Worm (Caenorhabditis elegans): Measurements from ENCODE around the gene R11A8.1.
A peak's percentile ranks its signal among the peaks of the same experiment; 100 is the strongest.

The R11A8.1 gene

ce11 chrIV:10345990-10346389 is 11.0 kb downstream of the R11A8.1 start:
- TF ChIP-seq K12H6.12 (tag; optimal IDR thresholded peaks at IDR 0.05): peak; percentile 43
- TF ChIP-seq ceh-91 (GFP tag; IDR thresholded peaks at IDR 0.05): no peak
- no peak for TF ChIP-seq snpc-1.1 (tag; optimal IDR thresholded peaks at IDR 0.05; ENCODE audit: insufficient read depth)
- TF ChIP-seq aptf-3 (GFP tag; IDR thresholded peaks at IDR 0.05): no peak
- TF ChIP-seq lin-40 (tag; optimal IDR thresholded peaks at IDR 0.05): peak; percentile 5
- peak; percentile 56; the same call in 1 of the 2 replicates for TF ChIP-seq hmg-1.2 (GFP tag; IDR thresholded peaks at IDR 0.05)

- no peak for TF ChIP-seq let-607 (tag; optimal IDR thresholded peaks at IDR 0.05)
- TF ChIP-seq bed-2 (GFP tag; IDR thresholded peaks at IDR 0.05): no peak
- no peak for TF ChIP-seq attf-3 (GFP tag; conservative IDR thresholded peaks at IDR 0.05)
- no peak for TF ChIP-seq F37B4.10 (GFP tag; IDR thresholded peaks at IDR 0.05)
- TF ChIP-seq hlh-26 (GFP tag; conservative IDR thresholded peaks at IDR 0.05): no peak
- no peak for TF ChIP-seq snpc-4 (GFP tag; optimal IDR thresholded peaks at IDR 0.05)
- no peak for TF ChIP-seq snpc-4 (tag; optimal IDR thresholded peaks at IDR 0.05)
- no peak for TF ChIP-seq ztf-28 (GFP tag; IDR thresholded peaks at IDR 0.05)
- no peak for TF ChIP-seq ztf-3 (GFP tag; optimal IDR thresholded peaks at IDR 0.05)
- TF ChIP-seq madf-6 (GFP tag; IDR thresholded peaks at IDR 0.05): no peak
- TF ChIP-seq rpc-1 (optimal IDR thresholded peaks at IDR 0.05): no peak
- no peak for TF ChIP-seq rpc-1 (tag; optimal IDR thresholded peaks at IDR 0.05)
- no peak for TF ChIP-seq attf-6 (GFP tag; IDR thresholded peaks at IDR 0.05)
- TF ChIP-seq snpc-1.1 (tag; optimal IDR thresholded peaks at IDR 0.05; ENCODE audit: insufficient read depth): no peak
- TF ChIP-seq Y67H2A.10 (GFP tag; conservative IDR thresholded peaks at IDR 0.05): no peak
- TF ChIP-seq unc-62 (GFP tag; optimal IDR thresholded peaks at IDR 0.05): no peak
- no peak for TF ChIP-seq ekl-4 (GFP tag; IDR thresholded peaks at IDR 0.05)
- TF ChIP-seq Y95B8A.8 (GFP tag; IDR thresholded peaks at IDR 0.05): no peak
- TF ChIP-seq T26A5.8 (tag; optimal IDR thresholded peaks at IDR 0.05): no peak
- TF ChIP-seq cebp-1 (GFP tag; IDR thresholded peaks at IDR 0.05): no peak
- no peak for TF ChIP-seq cebp-1 (tag; optimal IDR thresholded peaks at IDR 0.05)
- TF ChIP-seq hmg-1.2 (GFP tag; IDR thresholded peaks at IDR 0.05): no peak
- TF ChIP-seq ceh-27 (GFP tag; optimal IDR thresholded peaks at IDR 0.05): no peak
Observed at ce11 chrIV:10345486-10345885, 11.5 kb downstream of the R11A8.1 start.

- TF ChIP-seq K12H6.12 (tag; optimal IDR thresholded peaks at IDR 0.05) (peak; percentile 40), snpc-1.1 (tag; optimal IDR thresholded peaks at IDR 0.05; ENCODE audit: insufficient read depth) (no peak), chd-7 (tag; optimal IDR thresholded peaks at IDR 0.05) (peak; percentile 5), zfh-2 (GFP tag; conservative IDR thresholded peaks at IDR 0.05) (peak; percentile 47; the same call in 1 of the 2 replicates), lin-35 (GFP tag; optimal IDR thresholded peaks at IDR 0.05) (peak in 1 of 3 experiments; percentile 52), C17E4.6 (GFP tag; IDR thresholded peaks at IDR 0.05) (no peak)
Observed at ce11 chrIV:10344621-10345020, 12.4 kb downstream of the R11A8.1 start.

- TF ChIP-seq lag-1 (GFP tag; IDR thresholded peaks at IDR 0.05) (no peak), tbp1 (GFP tag; optimal IDR thresholded peaks at IDR 0.05) (peak; percentile 34), attf-6 (GFP tag; IDR thresholded peaks at IDR 0.05) (no peak), akir-1 (GFP tag; optimal IDR thresholded peaks at IDR 0.05) (no peak), fkh-3 (tag; optimal IDR thresholded peaks at IDR 0.05) (no peak), F52B5.7 (tag; optimal IDR thresholded peaks at IDR 0.05) (no peak), dpl-1 (GFP tag; optimal IDR thresholded peaks at IDR 0.05) (no peak), D2030.7 (GFP tag; IDR thresholded peaks at IDR 0.05) (no peak), lin-54 (GFP tag; optimal IDR thresholded peaks at IDR 0.05) (no peak), F55B11.4 (tag; optimal IDR thresholded peaks at IDR 0.05; ENCODE audit: borderline replicate concordance, insufficient read depth) (no peak), lsl-1 (GFP tag; optimal IDR thresholded peaks at IDR 0.05) (no peak), madf-3 (GFP tag; IDR thresholded peaks at IDR 0.05) (no peak), nhr-27 (tag; optimal IDR thresholded peaks at IDR 0.05) (no peak), attf-5 (GFP tag; optimal IDR thresholded peaks at IDR 0.05) (peak; percentile 22), B0035.1 (tag; optimal IDR thresholded peaks at IDR 0.05) (no peak), B0261.1 (tag; optimal IDR thresholded peaks at IDR 0.05) (no peak), ceh-58 (GFP tag; IDR thresholded peaks at IDR 0.05) (no peak)
Observed at ce11 chrIV:10342361-10342706, 14.6 kb downstream of the R11A8.1 start.
